Fruit fly (Drosophila melanogaster) whole organism, embryonic: ENCODE data around the gene Pep.

Source experiments
- Abd-B ChIP-seq: fragments of 200-800 bp; sonication (Bioruptor generic); optimal IDR thresholded peaks from 2 replicates; lab custom pipeline; 2018; ENCODE audit warnings: missing biosample characterization, mild to moderate bottlenecking, missing genetic modification characterization, moderate library complexity
- B-H2 ChIP-seq: fragments of 200-800 bp; sonication (Bioruptor generic); optimal IDR thresholded peaks from 2 replicates; lab custom pipeline; 2018; ENCODE audit warnings: missing biosample characterization, mild to moderate bottlenecking, missing genetic modification characterization
- CG10147 ChIP-seq: fragments of 200-800 bp; sonication (Bioruptor generic); optimal IDR thresholded peaks from 2 replicates; lab custom pipeline; 2019; ENCODE audit warnings: missing biosample characterization, mild to moderate bottlenecking, missing genetic modification characterization, moderate library complexity
- CG10267 ChIP-seq: fragments of 200-800 bp; sonication (Bioruptor generic); optimal IDR thresholded peaks from 2 replicates; lab custom pipeline; 2018; ENCODE audit warnings: missing biosample characterization, mild to moderate bottlenecking, missing genetic modification characterization, moderate library complexity
- CG10431 ChIP-seq: fragments of 200-800 bp; sonication (Bioruptor generic); optimal IDR thresholded peaks from 3 replicates; lab custom pipeline; 2018; ENCODE audit warnings: missing biosample characterization, mild to moderate bottlenecking, missing genetic modification characterization
- CG10979 ChIP-seq: fragments of 200-800 bp; sonication (Bioruptor generic); optimal IDR thresholded peaks from 2 replicates; lab custom pipeline; 2018; ENCODE audit warnings: missing biosample characterization, mild to moderate bottlenecking, missing genetic modification characterization, moderate library complexity
- CG11504 ChIP-seq: fragments of 200-800 bp; sonication (Bioruptor generic); optimal IDR thresholded peaks from 3 replicates; lab custom pipeline; 2019; ENCODE audit warnings: missing biosample characterization, mild to moderate bottlenecking, missing genetic modification characterization, moderate library complexity
- CG12769 ChIP-seq: fragments of 200-800 bp; sonication (Bioruptor generic); optimal IDR thresholded peaks from 2 replicates; lab custom pipeline; 2019; ENCODE audit warnings: missing biosample characterization, mild to moderate bottlenecking, missing genetic modification characterization, moderate library complexity
- CG13624 ChIP-seq: fragments of 200-800 bp; sonication (Bioruptor generic); optimal IDR thresholded peaks from 2 replicates; lab custom pipeline; 2016; ENCODE audit warnings: missing biosample characterization, missing genetic modification characterization
- CG1603 ChIP-seq: fragments of 200-800 bp; sonication (Bioruptor generic); optimal IDR thresholded peaks from 2 replicates; lab custom pipeline; 2019; ENCODE audit warnings: missing biosample characterization, mild to moderate bottlenecking, missing genetic modification characterization, moderate library complexity
- CG17568 ChIP-seq: fragments of 200-800 bp; sonication (Bioruptor generic); optimal IDR thresholded peaks from 2 replicates; lab custom pipeline; 2018; ENCODE audit warnings: missing biosample characterization, mild to moderate bottlenecking, missing genetic modification characterization, moderate library complexity
- CG18262 ChIP-seq: fragments of 200-800 bp; optimal IDR thresholded peaks from 3 replicates; lab custom pipeline; 2019; ENCODE audit warnings: missing biosample characterization, mild to moderate bottlenecking, missing genetic modification characterization, moderate library complexity
- CG2120 ChIP-seq: fragments of 200-800 bp; sonication (Bioruptor generic); optimal IDR thresholded peaks from 3 replicates; lab custom pipeline; 2016; ENCODE audit warnings: missing biosample characterization, missing genetic modification characterization
- CG2712 ChIP-seq: fragments of 200-800 bp; optimal IDR thresholded peaks from 3 replicates; lab custom pipeline; 2019; ENCODE audit warnings: missing biosample characterization, mild to moderate bottlenecking, missing genetic modification characterization, moderate library complexity
- CG2875 ChIP-seq: fragments of 200-800 bp; sonication (Bioruptor generic); optimal IDR thresholded peaks from 2 replicates; lab custom pipeline; 2017; ENCODE audit warnings: missing biosample characterization, mild to moderate bottlenecking, missing genetic modification characterization, missing genetic modification reagents
- CG32532 ChIP-seq: fragments of 200-800 bp; sonication (Bioruptor generic); IDR thresholded peaks from 2 replicates; pipeline ENCODE4 v1.3.6; 2022; ENCODE audit warnings: missing biosample characterization, missing genetic modification characterization
- CG32767 ChIP-seq: fragments of 200-800 bp; sonication (Bioruptor generic); IDR thresholded peaks from 2 replicates; pipeline ENCODE4 v1.3.6; 2022; ENCODE audit warnings: missing biosample characterization, missing genetic modification characterization
- CG34224 ChIP-seq: fragments of 200-800 bp; sonication (Bioruptor generic); IDR thresholded peaks from 3 replicates; pipeline ENCODE4 v1.3.6; 2022; ENCODE audit warnings: missing biosample characterization, missing genetic modification characterization; ENCODE audit not compliant: partially characterized antibody
- CG3847 ChIP-seq: fragments of 200-800 bp; sonication (Bioruptor generic); IDR thresholded peaks from 2 replicates; pipeline ENCODE4 v1.3.6; 2022; ENCODE audit warnings: missing biosample characterization, missing genetic modification characterization
- CG4854 ChIP-seq: fragments of 200-800 bp; sonication (Bioruptor generic); optimal IDR thresholded peaks from 2 replicates; lab custom pipeline; 2016; ENCODE audit warnings: missing biosample characterization, missing genetic modification characterization, inconsistent platforms
- CG5245 ChIP-seq: fragments of 200-800 bp; sonication (Bioruptor generic); optimal IDR thresholded peaks from 3 replicates; lab custom pipeline; 2016; ENCODE audit warnings: missing biosample characterization, missing genetic modification characterization
- CG7745 ChIP-seq: fragments of 200-800 bp; sonication (Bioruptor generic); optimal IDR thresholded peaks from 2 replicates; lab custom pipeline; 2018; ENCODE audit warnings: missing biosample characterization, mild to moderate bottlenecking, missing genetic modification characterization, moderate library complexity
- CG8478 ChIP-seq: fragments of >200 bp; optimal IDR thresholded peaks from 2 replicates; lab custom pipeline; 2018
- CHES-1-like ChIP-seq: fragments of 200-800 bp; sonication (Bioruptor generic); optimal IDR thresholded peaks from 2 replicates; lab custom pipeline; 2016; ENCODE audit warnings: missing biosample characterization, missing genetic modification characterization
- E2f2 ChIP-seq: fragments of 200-800 bp; sonication (Bioruptor generic); IDR thresholded peaks from 2 replicates; pipeline ENCODE4 v1.3.6; 2022; ENCODE audit warnings: missing biosample characterization, missing genetic modification characterization
- ERR ChIP-seq: fragments of 200-800 bp; sonication (Bioruptor generic); optimal IDR thresholded peaks from 2 replicates; lab custom pipeline; 2016; ENCODE audit warnings: missing biosample characterization, missing genetic modification characterization
- Fer1 ChIP-seq: fragments of 200-800 bp; sonication (Bioruptor generic); optimal IDR thresholded peaks from 2 replicates; lab custom pipeline; 2017; ENCODE audit warnings: missing biosample characterization, mild to moderate bottlenecking, missing genetic modification characterization
- H2.0 ChIP-seq: fragments of 200-800 bp; sonication (Bioruptor generic); IDR thresholded peaks from 2 replicates; pipeline ENCODE4 v1.3.6; 2022; ENCODE audit warnings: missing biosample characterization, missing genetic modification characterization
- Hsf ChIP-seq: fragments of 200-800 bp; sonication (Bioruptor generic); optimal IDR thresholded peaks from 3 replicates; lab custom pipeline; 2016; ENCODE audit warnings: missing biosample characterization, missing genetic modification characterization
- Myb ChIP-seq: fragments of 200-800 bp; sonication (Bioruptor generic); optimal IDR thresholded peaks from 2 replicates; lab custom pipeline; 2016; ENCODE audit warnings: missing biosample characterization, missing genetic modification characterization
- Nf-YA ChIP-seq: fragments of 200-800 bp; sonication (Bioruptor generic); IDR thresholded peaks from 2 replicates; pipeline ENCODE4 v1.3.6; 2022; ENCODE audit warnings: missing biosample characterization, missing genetic modification characterization
- Scr ChIP-seq: fragments of 200-800 bp; sonication (Bioruptor generic); IDR thresholded peaks from 2 replicates; pipeline ENCODE4 v1.3.6; 2022; ENCODE audit warnings: missing biosample characterization, missing genetic modification characterization; ENCODE audit not compliant: partially characterized antibody
- Xbp1 ChIP-seq: fragments of 200-800 bp; sonication (Bioruptor generic); optimal IDR thresholded peaks from 3 replicates; lab custom pipeline; 2016; ENCODE audit warnings: missing biosample characterization, mild to moderate bottlenecking, missing genetic modification characterization
- YL-1 ChIP-seq: fragments of 200-800 bp; sonication (Bioruptor generic); optimal IDR thresholded peaks from 3 replicates; lab custom pipeline; 2017; ENCODE audit warnings: missing biosample characterization, mild to moderate bottlenecking, missing genetic modification characterization
- cad ChIP-seq: fragments of >200 bp; optimal IDR thresholded peaks from 2 replicates; lab custom pipeline; 2017; ENCODE audit warnings: missing biosample characterization, missing genetic modification characterization
- disco-r ChIP-seq: fragments of 200-800 bp; sonication (Bioruptor generic); optimal IDR thresholded peaks from 2 replicates; lab custom pipeline; 2016; ENCODE audit warnings: missing biosample characterization, missing genetic modification characterization
- esg ChIP-seq: fragments of 200-800 bp; sonication (Bioruptor generic); conservative IDR thresholded peaks from 2 replicates; pipeline ENCODE4 v1.3.6; 2022; ENCODE audit warnings: missing biosample characterization, missing genetic modification characterization
- hb ChIP-seq: fragments of 200-800 bp; sonication (Bioruptor generic); IDR thresholded peaks from 3 replicates; pipeline ENCODE4 v1.3.6; 2022; ENCODE audit warnings: missing biosample characterization, missing genetic modification characterization; ENCODE audit not compliant: partially characterized antibody
- hkb ChIP-seq, 2 experiments: fragments of 200-800 bp in 1 of 2; fragments of >200 bp in 1 of 2; sonication (Bioruptor generic) in 1 of 2; IDR thresholded peaks in 1 of 2; optimal IDR thresholded peaks in 1 of 2; 2 replicates each; pipeline versions ENCODE4 v1.3.6 to Lab custom; 2017 to 2022; ENCODE audit warnings: missing biosample characterization in 1 of 2, missing genetic modification characterization in 1 of 2
- insv ChIP-seq, 2 experiments: fragments of 200-800 bp; sonication (Bioruptor generic); optimal IDR thresholded peaks; 3 replicates each; lab custom pipeline; 2016 to 2018; ENCODE audit warnings: missing biosample characterization in 2 of 2, missing genetic modification characterization in 2 of 2
- klu ChIP-seq: fragments of 200-800 bp; sonication (Bioruptor generic); IDR thresholded peaks from 2 replicates; pipeline ENCODE4 v1.3.6; 2022; ENCODE audit warnings: missing biosample characterization, missing genetic modification characterization
- luna ChIP-seq: fragments of 200-800 bp; sonication (Bioruptor generic); optimal IDR thresholded peaks from 2 replicates; lab custom pipeline; 2016; ENCODE audit warnings: missing biosample characterization, missing genetic modification characterization
- nmo ChIP-seq: fragments of 200-800 bp; sonication (Bioruptor generic); optimal IDR thresholded peaks from 2 replicates; lab custom pipeline; 2018; ENCODE audit warnings: missing biosample characterization, mild to moderate bottlenecking, missing genetic modification characterization, moderate library complexity
- pho ChIP-seq: fragments of 200-800 bp; sonication (Bioruptor generic); optimal IDR thresholded peaks from 2 replicates; lab custom pipeline; 2016; ENCODE audit warnings: missing biosample characterization, missing genetic modification characterization
- pum ChIP-seq: fragments of 200-800 bp; sonication (Bioruptor generic); optimal IDR thresholded peaks from 2 replicates; lab custom pipeline; 2016; ENCODE audit warnings: missing biosample characterization, missing genetic modification characterization
- schlank ChIP-seq: fragments of 200-800 bp; sonication (Bioruptor generic); optimal IDR thresholded peaks from 2 replicates; lab custom pipeline; 2018; ENCODE audit warnings: missing biosample characterization, mild to moderate bottlenecking, missing genetic modification characterization
- sens ChIP-seq: fragments of 200-800 bp; sonication (Bioruptor generic); peaks from one replicate; lab custom pipeline; 2016; ENCODE audit warnings: missing biosample characterization, missing genetic modification characterization
- slbo ChIP-seq: fragments of 200-800 bp; sonication (Bioruptor generic); IDR thresholded peaks from 2 replicates; pipeline ENCODE4 v1.3.6; 2022; ENCODE audit warnings: missing biosample characterization, missing genetic modification characterization
- stwl ChIP-seq: fragments of 200-800 bp; sonication (Bioruptor generic); optimal IDR thresholded peaks from 3 replicates; lab custom pipeline; 2018; ENCODE audit warnings: missing biosample characterization, mild to moderate bottlenecking, missing genetic modification characterization, moderate library complexity
- tin ChIP-seq: fragments of 200-800 bp; sonication (Bioruptor generic); optimal IDR thresholded peaks from 3 replicates; lab custom pipeline; 2016; ENCODE audit warnings: missing biosample characterization, missing genetic modification characterization
- zen ChIP-seq: fragments of 200-800 bp; sonication (Bioruptor generic); optimal IDR thresholded peaks from 3 replicates; lab custom pipeline; 2018; ENCODE audit warnings: missing biosample characterization, mild to moderate bottlenecking, missing genetic modification characterization, moderate library complexity

Gene Pep

DNA sequence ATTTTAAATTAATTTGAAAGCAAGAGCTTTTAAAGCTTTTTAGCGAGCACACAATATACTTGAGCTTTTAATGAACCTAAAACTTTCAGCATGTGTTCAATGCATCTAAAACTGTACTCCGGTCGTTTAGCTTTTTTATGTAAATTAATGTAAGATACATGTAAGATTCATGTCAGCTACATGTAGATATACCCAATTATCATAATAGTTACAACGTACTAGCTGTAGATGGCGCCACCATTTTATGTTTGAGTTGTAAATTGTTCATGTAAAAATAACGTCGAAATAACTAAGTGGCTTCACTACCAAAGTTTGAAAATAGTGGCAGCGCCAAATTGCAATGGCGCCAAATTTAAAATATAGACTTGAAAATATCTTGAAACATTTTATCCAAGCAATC lies 47.9 kb downstream of the Pep start (continued):
- TF ChIP-seq luna (peak; percentile 27), CG3847 (GFP tag; lab: Robert Waterston, UW) (peak; percentile 53), nmo (GFP tag; lab: Kevin White, UChicago) (peak; percentile 27), YL-1 (GFP tag; lab: Kevin White, UChicago) (no peak), CG34224 (no peak), insv (GFP tag; optimal IDR thresholded peaks at IDR 0.05; lab: Kevin White, UChicago) (peak in 1 of 2 experiments; percentile 38), CG8478 (lab: Kevin White, UChicago) (peak; percentile 78), sens (peak; percentile 61), Fer1 (GFP tag; lab: Kevin White, UChicago) (peak; percentile 5), B-H2 (GFP tag; lab: Kevin White, UChicago) (peak; percentile 60), hb (no peak), CG10267 (peak; percentile 55), CG12769 (peak; percentile 23), CG32767 (no peak), cad (peak; percentile 15), CG2120 (GFP tag; lab: Kevin White, UChicago) (peak; percentile 50), Scr (GFP tag; lab: Robert Waterston, UW) (no peak), CG10431 (GFP tag; lab: Kevin White, UChicago) (no peak), H2.0 (GFP tag; lab: Robert Waterston, UW) (no peak), CG17568 (GFP tag; lab: Kevin White, UChicago) (no peak), CG32532 (GFP tag; lab: Robert Waterston, UW) (0 out of 2 replicates have a peak, but pooled peaks have one; percentile 13), pum (GFP tag; lab: Kevin White, UChicago) (peak; percentile 16), CG7745 (tag; lab: Kevin White, UChicago) (peak; percentile 60), stwl (tag; lab: Kevin White, UChicago) (peak; percentile 52), E2f2 (GFP tag; lab: Robert Waterston, UW) (peak; percentile 98), zen (peak; percentile 69), CG10147 (peak; percentile 56), CG5245 (no peak), schlank (tag; lab: Kevin White, UChicago) (no peak), Myb (GFP tag; lab: Kevin White, UChicago) (peak; percentile 63), pho (GFP tag; lab: Kevin White, UChicago) (peak; percentile 41), CG2712 (tag; lab: Kevin White, UChicago) (peak; percentile 63), Xbp1 (GFP tag; lab: Kevin White, UChicago) (peak; percentile 36), hkb (optimal IDR thresholded peaks at IDR 0.05; lab: Kevin White, UChicago) (no peak), hkb (GFP tag; IDR thresholded peaks at IDR 0.05; lab: Robert Waterston, UW) (no peak), CHES-1-like (GFP tag; lab: Kevin White, UChicago) (no peak), CG18262 (tag; lab: Kevin White, UChicago) (no peak), CG13624 (GFP tag; lab: Kevin White, UChicago) (peak; percentile 32), disco-r (GFP tag; lab: Kevin White, UChicago) (no peak), esg (GFP tag; lab: Robert Waterston, UW) (no peak), Abd-B (GFP tag; lab: Kevin White, UChicago) (peak; percentile 10), CG11504 (tag; lab: Kevin White, UChicago) (peak; percentile 42), Hsf (GFP tag; lab: Kevin White, UChicago) (peak; percentile 20), CG2875 (no peak), Nf-YA (GFP tag; lab: Robert Waterston, UW) (no peak), CG10979 (tag; lab: Kevin White, UChicago) (peak; percentile 4), ERR (GFP tag; lab: Kevin White, UChicago) (peak; percentile 9), tin (no peak), klu (GFP tag; lab: Robert Waterston, UW) (no peak), CG1603 (tag; lab: Kevin White, UChicago) (peak; percentile 56), CG4854 (GFP tag; lab: Kevin White, UChicago) (peak; percentile 20), slbo (GFP tag; lab: Robert Waterston, UW) (peak; percentile 8; the same call in 1 of the 2 replicates)
